Fruit fly (Drosophila melanogaster): ENCODE results near the gene Gbs-76A.

- TF ChIP-seq CG7045 (GFP tag; optimal IDR thresholded peaks at IDR 0.05) (no peak), CG5204 (GFP tag; optimal IDR thresholded peaks at IDR 0.05) (no peak), Clk (GFP tag; optimal IDR thresholded peaks at IDR 0.05) (no peak), kay (GFP tag; ENCODE audit: borderline replicate concordance) (no peak), CG11617 (GFP tag; optimal IDR thresholded peaks at IDR 0.05) (no peak), pad (GFP tag; optimal IDR thresholded peaks at IDR 0.05) (no peak), CG7101 (tag; optimal IDR thresholded peaks at IDR 0.05) (no peak), Mnt (GFP tag; optimal IDR thresholded peaks at IDR 0.05) (no peak), CG1620 (GFP tag; optimal IDR thresholded peaks at IDR 0.05) (no peak)
These were observed 34.7 kb upstream of the Gbs-76A start for dm6 chr3L:19327223-19327622.
